Worm (Caenorhabditis elegans) whole organism, young adult: ENCODE results near the gene T09B9.4.

Source experiments
- B0019.2 ChIP-seq: fragments of 200-800 bp; sonication (Bioruptor generic); conservative IDR thresholded peaks from 2 replicates; pipeline ENCODE4 v1.3.6; 2022; ENCODE audit warnings: missing genetic modification reagents, missing genetic modification characterization, missing compliant biosample characterization
- F10E7.11 ChIP-seq: sonication (generic microtip); optimal IDR thresholded peaks from 2 replicates; lab custom pipeline; 2017; ENCODE audit warnings: mild to moderate bottlenecking, missing genetic modification characterization, moderate library complexity, missing compliant biosample characterization
- Y95B8A.8 ChIP-seq: fragments of 200-800 bp; sonication (Bioruptor generic); IDR thresholded peaks from 2 replicates; pipeline ENCODE4 v1.3.6; 2022; ENCODE audit warnings: missing genetic modification reagents, missing genetic modification characterization, missing compliant biosample characterization
- ama-1 ChIP-seq, 3 experiments: fragments of 150-350 bp in 1 of 3; sonication (generic microtip) in 2 of 3; optimal IDR thresholded peaks; 2 replicates each; lab custom pipeline; 2014 to 2018; ENCODE audit warnings: missing biosample characterization in 2 of 3, missing genetic modification characterization in 2 of 3, missing genetic modification reagents in 2 of 3
- chd-7 ChIP-seq: sonication (generic microtip); optimal IDR thresholded peaks from 2 replicates; lab custom pipeline; 2016; ENCODE audit warnings: mild to moderate bottlenecking, missing genetic modification characterization, moderate library complexity, missing compliant biosample characterization
- dpl-1 ChIP-seq: fragments of 150-350 bp; optimal IDR thresholded peaks from 2 replicates; lab custom pipeline; 2014; ENCODE audit warnings: missing biosample characterization, missing genetic modification reagents, missing genetic modification characterization
- hmg-1.2 ChIP-seq: fragments of 200-800 bp; sonication (Bioruptor generic); IDR thresholded peaks from 2 replicates; pipeline ENCODE4 v1.3.6; 2022; ENCODE audit warnings: missing genetic modification reagents, missing genetic modification characterization, missing compliant biosample characterization
- madf-6 ChIP-seq: fragments of 200-800 bp; sonication (Bioruptor generic); IDR thresholded peaks from 2 replicates; pipeline ENCODE4 v1.3.6; 2022; ENCODE audit warnings: missing genetic modification reagents, missing genetic modification characterization, missing compliant biosample characterization
- repo-1 ChIP-seq: sonication (generic microtip); optimal IDR thresholded peaks from 2 replicates; lab custom pipeline; 2017; ENCODE audit warnings: mild to moderate bottlenecking, missing genetic modification characterization, missing compliant biosample characterization
- snpc-4 ChIP-seq, 5 experiments: fragments of 150-350 bp in 1 of 5; sonication (generic microtip) in 4 of 5; optimal IDR thresholded peaks; 2 replicates each; lab custom pipeline; 2014 to 2018; ENCODE audit warnings: missing genetic modification characterization in 5 of 5, missing biosample characterization in 3 of 5, antibody characterized with exemption in 2 of 5, mild to moderate bottlenecking in 2 of 5, missing compliant biosample characterization in 2 of 5, missing genotype in 2 of 5, moderate library complexity in 2 of 5, missing genetic modification reagents in 1 of 5
- unc-62 ChIP-seq: fragments of 150-350 bp; optimal IDR thresholded peaks from 2 replicates; lab custom pipeline; 2014; ENCODE audit warnings: missing biosample characterization, missing genetic modification reagents, missing genetic modification characterization

- TF ChIP-seq F10E7.11 (tag; lab: Kevin White, UChicago) (no peak), Y95B8A.8 (GFP tag; lab: Robert Waterston, UW) (no peak), madf-6 (GFP tag; lab: Robert Waterston, UW) (no peak), unc-62 (GFP tag; lab: Kevin White, UChicago) (no peak), ama-1 (optimal IDR thresholded peaks at IDR 0.05; lab: Kevin White, UChicago) (no peak), ama-1 (GFP tag; optimal IDR thresholded peaks at IDR 0.05; lab: Kevin White, UChicago) (no peak), hmg-1.2 (GFP tag; lab: Robert Waterston, UW) (no peak), B0019.2 (GFP tag; lab: Robert Waterston, UW) (no peak), snpc-4 (GFP tag; optimal IDR thresholded peaks at IDR 0.05; lab: Kevin White, UChicago) (no peak), snpc-4 (tag; optimal IDR thresholded peaks at IDR 0.05; lab: Kevin White, UChicago) (no peak), chd-7 (no peak), repo-1 (tag; lab: Kevin White, UChicago) (no peak), dpl-1 (no peak)
These were observed 15.0 kb upstream of the T09B9.4 start, which contains the start of gene F36G3.1 for ce11 chrX:9789110-9789509.
